Worm (Caenorhabditis elegans) whole organism, midembryonic: Measurements from ENCODE around the gene B0228.1.

Experiments
- T22C8.4 ChIP-seq: fragments of 200-800 bp; sonication (Bioruptor generic); IDR thresholded peaks from 2 replicates; pipeline ENCODE4 v1.3.6; 2022; ENCODE audit warnings: missing genetic modification characterization, missing compliant biosample characterization
- flt-1 ChIP-seq: fragments of 200-800 bp; sonication (Bioruptor generic); IDR thresholded peaks from 2 replicates; pipeline ENCODE4 v1.3.6; 2022; ENCODE audit warnings: missing genetic modification characterization, missing compliant biosample characterization
- med-1 ChIP-seq: sonication (generic microtip); optimal IDR thresholded peaks from 2 replicates; lab custom pipeline; 2017; ENCODE audit warnings: missing genetic modification characterization, mild to moderate bottlenecking, missing compliant biosample characterization, antibody characterized with exemption, missing genetic modification reagents; ENCODE audit not compliant: insufficient read depth
- ref-1 ChIP-seq: fragments of 200-800 bp; sonication (Bioruptor generic); conservative IDR thresholded peaks from 2 replicates; pipeline ENCODE4 v1.3.6; 2022; ENCODE audit warnings: missing genetic modification reagents, missing genetic modification characterization, missing compliant biosample characterization
- tab-1 ChIP-seq: fragments of 200-800 bp; sonication (Bioruptor generic); IDR thresholded peaks from 2 replicates; pipeline ENCODE4 v1.3.6; 2022; ENCODE audit warnings: missing genetic modification characterization, missing compliant biosample characterization
- ztf-23 ChIP-seq: fragments of 200-800 bp; sonication (Bioruptor generic); IDR thresholded peaks from 2 replicates; pipeline ENCODE4 v1.3.6; 2022; ENCODE audit warnings: missing genetic modification reagents, missing genetic modification characterization, missing compliant biosample characterization
- ztf-29 ChIP-seq: fragments of 200-800 bp; sonication (Bioruptor generic); IDR thresholded peaks from 2 replicates; pipeline ENCODE4 v1.3.6; 2022; ENCODE audit warnings: missing genetic modification reagents, missing genetic modification characterization, missing compliant biosample characterization

DNA sequence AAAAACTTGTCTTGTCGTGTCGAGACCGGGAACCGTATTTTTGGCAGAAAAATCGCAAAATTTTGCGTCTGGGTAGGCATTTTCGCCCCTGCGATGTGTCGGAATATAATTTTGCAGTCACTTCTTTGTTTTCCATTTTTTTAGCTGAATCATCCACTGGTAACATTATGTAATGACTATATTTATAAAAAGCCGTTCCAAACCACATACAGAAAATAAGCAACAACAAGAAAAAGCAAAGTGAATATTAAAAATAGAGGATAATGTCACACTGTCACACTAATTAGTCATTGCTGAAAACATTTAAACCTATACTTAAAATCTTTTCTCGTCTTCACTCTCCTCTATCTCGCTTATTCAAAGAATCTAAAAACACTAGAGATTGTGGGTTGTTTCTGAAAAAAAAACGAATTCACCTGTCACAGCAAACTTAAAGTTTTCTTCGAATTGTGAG lies 45.8 kb upstream of the B0228.1 start, which contains the start of gene sre-1:
- TF ChIP-seq ztf-23 (GFP tag; lab: Robert Waterston, UW), result no peak
- TF ChIP-seq ref-1 (GFP tag; lab: Robert Waterston, UW), result no peak
- TF ChIP-seq flt-1, result no peak
- no peak for TF ChIP-seq med-1
- no peak for TF ChIP-seq T22C8.4 (GFP tag; lab: Robert Waterston, UW)
- no peak for TF ChIP-seq ztf-29 (GFP tag; lab: Robert Waterston, UW)
- TF ChIP-seq tab-1, result no peak
